Fruit fly (Drosophila melanogaster) whole organism, embryonic: ENCODE results near the gene CG17593.

Experiments
- Asciz ChIP-seq: fragments of 200-800 bp; sonication (Bioruptor generic); optimal IDR thresholded peaks from 2 replicates; lab custom pipeline; 2017; ENCODE audit warnings: missing biosample characterization, mild to moderate bottlenecking, missing genetic modification characterization, missing genetic modification reagents
- Bgb ChIP-seq: fragments of 200-800 bp; sonication (Bioruptor generic); IDR thresholded peaks from 2 replicates; pipeline ENCODE4 v1.3.6; 2022; ENCODE audit warnings: missing biosample characterization, missing genetic modification characterization; ENCODE audit not compliant: partially characterized antibody
- Blimp-1 ChIP-seq: fragments of 200-800 bp; sonication (Bioruptor generic); optimal IDR thresholded peaks from 3 replicates; lab custom pipeline; 2018; ENCODE audit warnings: missing biosample characterization, missing genetic modification characterization, mild to moderate bottlenecking, moderate library complexity, missing genetic modification reagents
- Bteb2 ChIP-seq: fragments of 200-800 bp; sonication (Bioruptor generic); optimal IDR thresholded peaks from 2 replicates; lab custom pipeline; 2016; ENCODE audit warnings: missing biosample characterization, missing genetic modification characterization
- CG10147 ChIP-seq: fragments of 200-800 bp; sonication (Bioruptor generic); optimal IDR thresholded peaks from 2 replicates; lab custom pipeline; 2019; ENCODE audit warnings: missing biosample characterization, mild to moderate bottlenecking, missing genetic modification characterization, moderate library complexity
- CG10543 ChIP-seq: fragments of 200-800 bp; sonication (Bioruptor generic); optimal IDR thresholded peaks from 3 replicates; lab custom pipeline; 2017; ENCODE audit warnings: missing biosample characterization, mild to moderate bottlenecking, missing genetic modification characterization, moderate library complexity
- CG14014 ChIP-seq: fragments of 200-800 bp; sonication (Bioruptor generic); IDR thresholded peaks from 2 replicates; pipeline ENCODE4 v1.3.6; 2022; ENCODE audit warnings: missing biosample characterization, missing genetic modification characterization
- CG14965 ChIP-seq: fragments of 200-800 bp; sonication (Bioruptor generic); optimal IDR thresholded peaks from 2 replicates; lab custom pipeline; 2016; ENCODE audit warnings: missing biosample characterization, missing genetic modification characterization, borderline replicate concordance
- CG1647 ChIP-seq: fragments of 200-800 bp; sonication (Bioruptor generic); optimal IDR thresholded peaks from 3 replicates; lab custom pipeline; 2016; ENCODE audit warnings: missing biosample characterization, missing genetic modification characterization
- CG16863 ChIP-seq: fragments of 200-800 bp; sonication (Bioruptor generic); optimal IDR thresholded peaks from 3 replicates; lab custom pipeline; 2016; ENCODE audit warnings: missing biosample characterization, missing genetic modification characterization
- CG17912 ChIP-seq: fragments of 200-800 bp; sonication (Bioruptor generic); optimal IDR thresholded peaks from 2 replicates; lab custom pipeline; 2018; ENCODE audit warnings: missing biosample characterization, mild to moderate bottlenecking, missing genetic modification characterization
- CG18599 ChIP-seq: fragments of 200-800 bp; sonication (Bioruptor generic); optimal IDR thresholded peaks from 3 replicates; lab custom pipeline; 2017; ENCODE audit warnings: missing biosample characterization, missing genetic modification characterization, mild to moderate bottlenecking, moderate library complexity, missing genetic modification reagents
- CG2202 ChIP-seq: fragments of 200-800 bp; sonication (Bioruptor generic); optimal IDR thresholded peaks from 2 replicates; lab custom pipeline; 2018; ENCODE audit warnings: missing biosample characterization, mild to moderate bottlenecking, missing genetic modification characterization
- CG34422 ChIP-seq: fragments of 200-800 bp; sonication (Bioruptor generic); IDR thresholded peaks from 3 replicates; pipeline ENCODE4 v1.3.6; 2022; ENCODE audit warnings: missing biosample characterization, missing genetic modification characterization
- CG5953 ChIP-seq: fragments of 200-800 bp; sonication (Bioruptor generic); IDR thresholded peaks from 2 replicates; pipeline ENCODE4 v1.3.6; 2022; ENCODE audit warnings: missing biosample characterization, missing genetic modification characterization
- CG6654 ChIP-seq: fragments of 200-800 bp; sonication (Bioruptor generic); optimal IDR thresholded peaks from 2 replicates; lab custom pipeline; 2017; ENCODE audit warnings: missing biosample characterization, mild to moderate bottlenecking, missing genetic modification characterization
- CG6765 ChIP-seq: fragments of 200-800 bp; sonication (Bioruptor generic); optimal IDR thresholded peaks from 3 replicates; lab custom pipeline; 2017; ENCODE audit warnings: missing biosample characterization, mild to moderate bottlenecking, missing genetic modification characterization
- CG8281 ChIP-seq: fragments of 200-800 bp; sonication (Bioruptor generic); optimal IDR thresholded peaks from 2 replicates; lab custom pipeline; 2018; ENCODE audit warnings: missing biosample characterization, mild to moderate bottlenecking, missing genetic modification characterization, moderate library complexity
- CG8944 ChIP-seq: fragments of 200-800 bp; sonication (Bioruptor generic); optimal IDR thresholded peaks from 3 replicates; lab custom pipeline; 2016; ENCODE audit warnings: missing biosample characterization, missing genetic modification characterization
- CG9437 ChIP-seq: fragments of 200-800 bp; sonication (Bioruptor generic); optimal IDR thresholded peaks from 2 replicates; lab custom pipeline; 2018; ENCODE audit warnings: missing biosample characterization, mild to moderate bottlenecking, missing genetic modification characterization
- CG9817 ChIP-seq: fragments of 200-800 bp; sonication (Bioruptor generic); optimal IDR thresholded peaks from 2 replicates; lab custom pipeline; 2018; ENCODE audit warnings: missing biosample characterization, mild to moderate bottlenecking, missing genetic modification characterization, moderate library complexity
- Chrac-16 ChIP-seq: fragments of 200-800 bp; sonication (Bioruptor generic); optimal IDR thresholded peaks from 3 replicates; lab custom pipeline; 2016; ENCODE audit warnings: missing biosample characterization, missing genetic modification characterization
- Dfd ChIP-seq, 2 experiments: fragments of >200 bp; optimal IDR thresholded peaks; 2 replicates each; lab custom pipeline; 2017; ENCODE audit warnings: missing biosample characterization in 2 of 2, missing genetic modification characterization in 2 of 2
- Dref ChIP-seq: fragments of 200-800 bp; sonication (Bioruptor generic); IDR thresholded peaks from 2 replicates; pipeline ENCODE4 v1.3.6; 2022; ENCODE audit warnings: missing biosample characterization, missing genetic modification characterization
- H2.0 ChIP-seq: fragments of 200-800 bp; sonication (Bioruptor generic); IDR thresholded peaks from 2 replicates; pipeline ENCODE4 v1.3.6; 2022; ENCODE audit warnings: missing biosample characterization, missing genetic modification characterization
- HmgD ChIP-seq: fragments of 200-800 bp; sonication (Bioruptor generic); optimal IDR thresholded peaks from 3 replicates; lab custom pipeline; 2016; ENCODE audit warnings: missing biosample characterization, missing genetic modification characterization
- Max ChIP-seq: fragments of 200-800 bp; sonication (Bioruptor generic); optimal IDR thresholded peaks from 2 replicates; lab custom pipeline; 2016; ENCODE audit warnings: missing biosample characterization, mild to moderate bottlenecking, missing genetic modification characterization
- Mes4 ChIP-seq: fragments of 200-800 bp; sonication (Bioruptor generic); optimal IDR thresholded peaks from 2 replicates; lab custom pipeline; 2016; ENCODE audit warnings: missing biosample characterization, missing genetic modification characterization
- NfI ChIP-seq: fragments of 200-800 bp; sonication (Bioruptor generic); optimal IDR thresholded peaks from 3 replicates; lab custom pipeline; 2018; ENCODE audit warnings: missing biosample characterization, mild to moderate bottlenecking, missing genetic modification characterization, moderate library complexity
- Oaz ChIP-seq: fragments of 200-800 bp; sonication (Bioruptor generic); IDR thresholded peaks from 2 replicates; pipeline ENCODE4 v1.3.6; 2022; ENCODE audit warnings: missing biosample characterization, missing genetic modification characterization
- Ravus ChIP-seq: fragments of 200-800 bp; sonication (Bioruptor generic); IDR thresholded peaks from 2 replicates; pipeline ENCODE4 v1.3.6; 2022; ENCODE audit warnings: missing biosample characterization, missing genetic modification characterization
- Six4 ChIP-seq: fragments of 200-800 bp; sonication (Bioruptor generic); optimal IDR thresholded peaks from 2 replicates; lab custom pipeline; 2016; ENCODE audit warnings: missing biosample characterization, missing genetic modification characterization
- Ssrp ChIP-seq: fragments of 200-800 bp; sonication (Bioruptor generic); optimal IDR thresholded peaks from 2 replicates; lab custom pipeline; 2018; ENCODE audit warnings: missing biosample characterization, mild to moderate bottlenecking, missing genetic modification characterization, moderate library complexity
- Usf ChIP-seq: fragments of 200-800 bp; sonication (Bioruptor generic); optimal IDR thresholded peaks from 2 replicates; lab custom pipeline; 2017; ENCODE audit warnings: missing genotype, missing biosample characterization, missing genetic modification characterization
- YL-1 ChIP-seq: fragments of 200-800 bp; sonication (Bioruptor generic); optimal IDR thresholded peaks from 3 replicates; lab custom pipeline; 2017; ENCODE audit warnings: missing biosample characterization, mild to moderate bottlenecking, missing genetic modification characterization
- ab ChIP-seq: fragments of 200-800 bp; sonication (Bioruptor generic); optimal IDR thresholded peaks from 2 replicates; lab custom pipeline; 2016; ENCODE audit warnings: missing biosample characterization, missing genetic modification characterization
- al ChIP-seq: fragments of 200-800 bp; sonication (Bioruptor generic); IDR thresholded peaks from 2 replicates; pipeline ENCODE4 v1.3.6; 2022; ENCODE audit warnings: missing biosample characterization, missing genetic modification characterization
- br ChIP-seq: fragments of >200 bp; optimal IDR thresholded peaks from 2 replicates; lab custom pipeline; 2017
- btn ChIP-seq: fragments of 200-800 bp; sonication (Bioruptor generic); optimal IDR thresholded peaks from 2 replicates; lab custom pipeline; 2016; ENCODE audit warnings: missing biosample characterization, missing genetic modification characterization
- croc ChIP-seq: fragments of 200-800 bp; sonication (Bioruptor generic); conservative IDR thresholded peaks from 3 replicates; pipeline ENCODE4 v1.3.6; 2022; ENCODE audit warnings: missing biosample characterization, missing genetic modification characterization
- danr ChIP-seq: fragments of 200-800 bp; sonication (Bioruptor generic); IDR thresholded peaks from 2 replicates; pipeline ENCODE4 v1.3.6; 2022; ENCODE audit warnings: missing biosample characterization, missing genetic modification characterization
- emc ChIP-seq: fragments of 200-800 bp; sonication (Bioruptor generic); optimal IDR thresholded peaks from 2 replicates; lab custom pipeline; 2016; ENCODE audit warnings: missing biosample characterization, missing genetic modification characterization
- fd102C ChIP-seq: fragments of 200-800 bp; sonication (Bioruptor generic); optimal IDR thresholded peaks from 2 replicates; lab custom pipeline; 2018; ENCODE audit warnings: missing biosample characterization, mild to moderate bottlenecking, missing genetic modification characterization, moderate library complexity
- grn ChIP-seq: fragments of 200-800 bp; sonication (Bioruptor generic); optimal IDR thresholded peaks from 3 replicates; lab custom pipeline; 2017; ENCODE audit warnings: missing biosample characterization, missing genetic modification characterization
- mld ChIP-seq: fragments of 200-800 bp; sonication (Bioruptor generic); IDR thresholded peaks from 3 replicates; pipeline ENCODE4 v1.3.6; 2022; ENCODE audit warnings: missing biosample characterization, missing genetic modification characterization; ENCODE audit not compliant: partially characterized antibody
- org-1 ChIP-seq: fragments of 200-800 bp; sonication (Bioruptor generic); optimal IDR thresholded peaks from 2 replicates; lab custom pipeline; 2017; ENCODE audit warnings: missing biosample characterization, missing genetic modification characterization
- row ChIP-seq: fragments of 200-800 bp; sonication (Bioruptor generic); IDR thresholded peaks from 3 replicates; pipeline ENCODE4 v1.3.6; 2022; ENCODE audit warnings: missing biosample characterization, missing genetic modification characterization
- tup ChIP-seq: fragments of 200-800 bp; sonication (Bioruptor generic); optimal IDR thresholded peaks from 2 replicates; lab custom pipeline; 2016; ENCODE audit warnings: missing biosample characterization, mild to moderate bottlenecking, missing genetic modification characterization, moderate library complexity
- usp ChIP-seq: fragments of >200 bp; optimal IDR thresholded peaks from 2 replicates; lab custom pipeline; 2017; ENCODE audit warnings: missing biosample characterization, missing genetic modification characterization
- zf30C ChIP-seq: fragments of 200-800 bp; sonication (Bioruptor generic); optimal IDR thresholded peaks from 3 replicates; lab custom pipeline; 2018; ENCODE audit warnings: missing biosample characterization, mild to moderate bottlenecking, missing genetic modification characterization

Gene CG17593

DNA sequence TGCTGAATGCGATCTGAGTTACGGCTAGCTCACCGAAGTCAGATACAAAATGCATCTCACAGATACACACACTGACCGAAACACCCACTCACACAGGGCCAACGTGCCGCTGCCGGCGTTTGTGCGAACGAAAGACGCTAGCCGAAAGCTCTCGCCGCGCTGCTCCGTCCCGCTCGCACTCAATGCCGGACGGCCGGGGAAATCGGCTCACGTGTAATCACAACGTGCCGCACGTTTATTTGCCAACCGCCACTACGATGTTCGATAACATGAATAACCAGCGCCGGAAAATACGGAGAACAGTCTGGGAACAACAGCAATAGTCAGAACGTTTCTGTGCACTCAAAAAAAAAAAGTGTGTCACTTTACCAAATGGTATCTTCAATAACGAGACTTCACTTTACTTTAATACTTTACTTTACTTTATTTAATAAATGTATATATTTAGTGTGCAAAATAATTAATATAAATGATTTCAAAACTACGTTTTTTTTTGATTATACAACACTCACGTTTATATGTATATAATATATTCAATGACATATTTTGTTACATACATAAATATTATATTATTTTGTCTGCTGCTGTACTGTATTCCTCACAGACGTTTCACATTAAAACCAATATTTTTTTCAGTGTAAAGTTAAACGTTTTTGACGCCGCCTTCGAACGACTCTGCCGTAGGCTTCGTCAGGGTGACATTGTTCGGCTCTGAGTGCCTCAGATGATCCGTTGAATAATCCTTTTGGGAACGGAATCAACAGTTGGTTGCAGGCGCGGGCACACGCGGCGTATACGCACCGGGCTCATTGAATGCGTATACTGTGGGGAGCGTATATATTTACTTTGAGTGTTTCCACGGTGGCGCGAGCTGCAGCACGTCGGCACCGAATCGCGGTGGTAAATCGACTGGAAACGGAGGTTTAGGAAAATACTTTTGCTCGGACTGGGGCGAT, 7.2 kb upstream of the CG17593 start, which contains the start of gene tim (continued):
- no peak for TF ChIP-seq CG2202 (tag; lab: Kevin White, UChicago)
- no peak for TF ChIP-seq usp
- TF ChIP-seq CG1647 (GFP tag; lab: Kevin White, UChicago), result no peak
- TF ChIP-seq CG10147, result no peak
- TF ChIP-seq danr (GFP tag; lab: Robert Waterston, UW), result no peak
- no peak for TF ChIP-seq btn (GFP tag; lab: Kevin White, UChicago)
- no peak for TF ChIP-seq Six4 (GFP tag; lab: Kevin White, UChicago)
- TF ChIP-seq Bteb2 (GFP tag; lab: Kevin White, UChicago), result no peak
- TF ChIP-seq zf30C, result no peak
- no peak for TF ChIP-seq Chrac-16
- no peak for TF ChIP-seq CG17912 (GFP tag; lab: Kevin White, UChicago)
- no peak for TF ChIP-seq HmgD (GFP tag; lab: Kevin White, UChicago)
- peak; percentile 9 for TF ChIP-seq Max (GFP tag; lab: Kevin White, UChicago)
- no peak for TF ChIP-seq CG10543 (GFP tag; lab: Kevin White, UChicago)
- TF ChIP-seq Asciz (GFP tag; lab: Kevin White, UChicago), result peak; percentile 19
- TF ChIP-seq br, result no peak
- TF ChIP-seq croc (GFP tag; lab: Robert Waterston, UW), result no peak
- peak; percentile 73 for TF ChIP-seq CG9437 (GFP tag; lab: Kevin White, UChicago)
- TF ChIP-seq ab, result no peak
- no peak for TF ChIP-seq CG18599 (GFP tag; lab: Kevin White, UChicago)
- no peak; the same call in 1 of the 2 replicates for TF ChIP-seq CG14014
- TF ChIP-seq Dref (GFP tag; lab: Robert Waterston, UW), result peak; percentile 34
- no peak for TF ChIP-seq CG5953 (GFP tag; lab: Robert Waterston, UW)
- TF ChIP-seq org-1 (GFP tag; lab: Kevin White, UChicago), result peak; percentile 43
- no peak for TF ChIP-seq CG6654
- no peak for TF ChIP-seq CG9817 (tag; lab: Kevin White, UChicago)
- TF ChIP-seq Dfd (GFP tag; optimal IDR thresholded peaks at IDR 0.05; lab: Kevin White, UChicago), result no peak
- TF ChIP-seq YL-1, result no peak
- no peak for TF ChIP-seq CG14965 (GFP tag; lab: Kevin White, UChicago)
- TF ChIP-seq al, result no peak
- no peak for TF ChIP-seq Ravus (GFP tag; lab: Robert Waterston, UW)
- peak; percentile 50 for TF ChIP-seq Blimp-1 (GFP tag; lab: Kevin White, UChicago)
- peak; percentile 36; the same call in 2 of the 3 replicates for TF ChIP-seq row
- no peak for TF ChIP-seq Usf (GFP tag; lab: Kevin White, UChicago)
- TF ChIP-seq NfI (GFP tag; lab: Kevin White, UChicago), result no peak
- peak; percentile 53; the same call in 1 of the 3 replicates for TF ChIP-seq CG34422 (GFP tag; lab: Robert Waterston, UW)
- no peak for TF ChIP-seq CG8281 (tag; lab: Kevin White, UChicago)
- TF ChIP-seq Ssrp (tag; lab: Kevin White, UChicago), result peak; percentile 40
- no peak for TF ChIP-seq CG6765
- TF ChIP-seq tup (GFP tag; lab: Kevin White, UChicago), result no peak
- TF ChIP-seq Bgb (GFP tag; lab: Robert Waterston, UW), result peak; percentile 28; the same call in 1 of the 2 replicates
- TF ChIP-seq CG8944 (GFP tag; lab: Kevin White, UChicago), result no peak
- no peak for TF ChIP-seq H2.0 (GFP tag; lab: Robert Waterston, UW)
- TF ChIP-seq emc (GFP tag; lab: Kevin White, UChicago), result no peak
- no peak for TF ChIP-seq CG16863 (GFP tag; lab: Kevin White, UChicago)
- no peak for TF ChIP-seq mld (GFP tag; lab: Robert Waterston, UW)
- no peak for TF ChIP-seq fd102C (GFP tag; lab: Kevin White, UChicago)
- no peak for TF ChIP-seq grn (GFP tag; lab: Kevin White, UChicago)
- no peak for TF ChIP-seq Mes4 (GFP tag; lab: Kevin White, UChicago)
- TF ChIP-seq Oaz (GFP tag; lab: Robert Waterston, UW), result no peak
